Fruit fly (Drosophila melanogaster): ENCODE data around the gene Sgs3.
A peak's percentile ranks its signal among the peaks of the same experiment; 100 is the strongest.

Gene Sgs3

DNA sequence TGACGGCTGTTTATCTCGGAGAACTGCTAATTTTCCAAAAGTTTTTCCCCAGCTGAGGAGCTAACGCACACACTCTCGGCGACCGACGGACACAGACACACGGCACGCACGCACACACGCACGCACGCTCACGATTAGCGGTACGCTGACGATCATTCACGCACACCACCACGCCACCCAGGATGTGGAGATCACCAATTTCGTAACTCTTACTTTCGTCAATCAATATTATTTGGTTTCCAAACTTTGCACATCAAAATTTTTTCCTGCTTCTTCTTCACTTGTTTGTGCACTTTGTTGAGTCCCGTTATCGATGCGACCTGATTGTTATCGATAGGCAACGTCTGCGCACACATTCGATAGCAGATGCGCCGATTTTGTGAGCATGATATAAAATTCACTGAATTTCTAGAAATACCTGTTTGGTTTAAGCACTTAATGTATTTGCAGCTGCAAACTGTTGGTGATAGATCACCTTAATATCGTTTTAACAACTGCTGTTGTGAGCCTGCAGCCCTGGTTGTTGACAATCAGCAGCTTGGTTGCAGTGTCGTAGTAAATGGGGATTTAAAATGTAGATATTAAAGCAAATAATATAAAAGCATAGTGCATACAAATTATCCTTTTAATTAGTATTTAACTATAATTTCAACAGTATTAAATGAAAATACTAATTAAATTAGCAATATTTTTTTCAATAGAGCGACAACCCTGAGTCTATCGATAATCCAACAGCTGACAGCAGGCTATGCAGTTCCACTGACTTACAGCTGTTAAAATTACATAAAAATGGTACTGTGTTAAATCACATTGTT lies 50.1 kb downstream of the Sgs3 start, which contains the start of the genes CG7394 and Mob2 (continued):
- TF ChIP-seq CG32532 (GFP tag; IDR thresholded peaks at IDR 0.05) (peak; percentile 94), CG17802 (tag; optimal IDR thresholded peaks at IDR 0.05) (peak; percentile 62), CG9727 (GFP tag; optimal IDR thresholded peaks at IDR 0.05) (peak; percentile 93), grn (GFP tag; optimal IDR thresholded peaks at IDR 0.05) (peak; percentile 61), Hr39 (optimal IDR thresholded peaks at IDR 0.05) (peak; percentile 94), vfl (GFP tag; optimal IDR thresholded peaks at IDR 0.05) (peak; percentile 55), Bgb (GFP tag; IDR thresholded peaks at IDR 0.05; ENCODE audit: partially characterized antibody) (peak; percentile 83), CG3407 (GFP tag; optimal IDR thresholded peaks at IDR 0.05) (peak; percentile 62), CG1602 (GFP tag; optimal IDR thresholded peaks at IDR 0.05) (peak; percentile 89), CG15479 (GFP tag; optimal IDR thresholded peaks at IDR 0.05) (peak; percentile 12), tap (tag; optimal IDR thresholded peaks at IDR 0.05) (peak; percentile 91), CG4282 (GFP tag; optimal IDR thresholded peaks at IDR 0.05) (peak; percentile 49), sc (optimal IDR thresholded peaks at IDR 0.05) (no peak), sc (GFP tag; optimal IDR thresholded peaks at IDR 0.05) (peak; percentile 65), CG12071 (GFP tag; optimal IDR thresholded peaks at IDR 0.05) (peak; percentile 73), H15 (GFP tag; IDR thresholded peaks at IDR 0.05) (peak; percentile 88), Dp (GFP tag; optimal IDR thresholded peaks at IDR 0.05) (peak; percentile 25), Sox102F (GFP tag; optimal IDR thresholded peaks at IDR 0.05) (peak; percentile 96), gsb-n (tag; optimal IDR thresholded peaks at IDR 0.05) (peak; percentile 65), Xbp1 (GFP tag; optimal IDR thresholded peaks at IDR 0.05) (peak; percentile 94), CG7963 (GFP tag; IDR thresholded peaks at IDR 0.05; ENCODE audit: partially characterized antibody) (peak; percentile 53; the same call in 1 of the 3 replicates), CG33213 (GFP tag; optimal IDR thresholded peaks at IDR 0.05) (peak; percentile 77), CG7745 (tag; optimal IDR thresholded peaks at IDR 0.05) (no peak), CG6254 (GFP tag; optimal IDR thresholded peaks at IDR 0.05) (peak; percentile 62), CG18599 (GFP tag; optimal IDR thresholded peaks at IDR 0.05) (peak; percentile 87), Bdp1 (GFP tag; optimal IDR thresholded peaks at IDR 0.05) (peak; percentile 80), CG7786 (GFP tag; optimal IDR thresholded peaks at IDR 0.05) (peak; percentile 84), CG30403 (GFP tag; optimal IDR thresholded peaks at IDR 0.05) (peak; percentile 93), CG1792 (GFP tag; optimal IDR thresholded peaks at IDR 0.05) (peak; percentile 47), CG6765 (GFP tag; optimal IDR thresholded peaks at IDR 0.05) (peak; percentile 83), Oaz (GFP tag; IDR thresholded peaks at IDR 0.05) (peak; percentile 79), CG1647 (GFP tag; optimal IDR thresholded peaks at IDR 0.05) (peak; percentile 76), Atf6 (GFP tag; IDR thresholded peaks at IDR 0.05) (peak; percentile 94), CG9215 (GFP tag; IDR thresholded peaks at IDR 0.05) (peak; percentile 86), Pdp1 (GFP tag; optimal IDR thresholded peaks at IDR 0.05) (peak; percentile 61 to 91), Kr (GFP tag; optimal IDR thresholded peaks at IDR 0.05) (no peak), zen2 (GFP tag; IDR thresholded peaks at IDR 0.05; ENCODE audit: partially characterized antibody) (no peak; the same call in 2 of the 3 replicates), so (GFP tag; IDR thresholded peaks at IDR 0.05) (peak; percentile 79; the same call in 2 of the 3 replicates), Oli (tag; optimal IDR thresholded peaks at IDR 0.05) (peak; percentile 86), fu2 (GFP tag; optimal IDR thresholded peaks at IDR 0.05) (peak; percentile 55), CG6654 (GFP tag; optimal IDR thresholded peaks at IDR 0.05) (peak; percentile 28), ro (GFP tag; IDR thresholded peaks at IDR 0.05) (peak; percentile 45; the same call in 1 of the 2 replicates), jigr1 (GFP tag; IDR thresholded peaks at IDR 0.05) (peak; percentile 53; the same call in 1 of the 3 replicates), CG9932 (GFP tag; IDR thresholded peaks at IDR 0.05) (peak; percentile 96), ranshi (GFP tag; IDR thresholded peaks at IDR 0.05) (peak; percentile 94), jumu (GFP tag; optimal IDR thresholded peaks at IDR 0.05) (peak; percentile 74), HLH3B (GFP tag; IDR thresholded peaks at IDR 0.05) (peak; percentile 91), CG13775 (GFP tag; optimal IDR thresholded peaks at IDR 0.05) (peak; percentile 94), CG3847 (GFP tag; IDR thresholded peaks at IDR 0.05) (peak; percentile 89)

Measured in whole organism, embryonic.